Fruit fly (Drosophila melanogaster) Kc167 (cell line): ENCODE results near the gene CG43078.

Experiments
- Myc ChIP-seq: fragments of >200 bp; optimal IDR thresholded peaks from 2 replicates; lab custom pipeline; 2017; ENCODE audit warnings: missing external identifiers
- Sin3A ChIP-seq: fragments of >200 bp; optimal IDR thresholded peaks from 2 replicates; lab custom pipeline; 2018; ENCODE audit warnings: missing external identifiers
- h ChIP-seq: fragments of >200 bp; optimal IDR thresholded peaks from 3 replicates; lab custom pipeline; 2018; ENCODE audit warnings: missing external identifiers
- insv ChIP-seq: fragments of >200 bp; optimal IDR thresholded peaks from 3 replicates; lab custom pipeline; 2018; ENCODE audit warnings: missing external identifiers
- psq ChIP-seq: fragments of >200 bp; optimal IDR thresholded peaks from 2 replicates; lab custom pipeline; 2017; ENCODE audit warnings: missing external identifiers
- ttk ChIP-seq: sonication (Bioruptor generic); optimal IDR thresholded peaks from 2 replicates; lab custom pipeline; 2017; ENCODE audit warnings: missing external identifiers

Gene CG43078

DNA sequence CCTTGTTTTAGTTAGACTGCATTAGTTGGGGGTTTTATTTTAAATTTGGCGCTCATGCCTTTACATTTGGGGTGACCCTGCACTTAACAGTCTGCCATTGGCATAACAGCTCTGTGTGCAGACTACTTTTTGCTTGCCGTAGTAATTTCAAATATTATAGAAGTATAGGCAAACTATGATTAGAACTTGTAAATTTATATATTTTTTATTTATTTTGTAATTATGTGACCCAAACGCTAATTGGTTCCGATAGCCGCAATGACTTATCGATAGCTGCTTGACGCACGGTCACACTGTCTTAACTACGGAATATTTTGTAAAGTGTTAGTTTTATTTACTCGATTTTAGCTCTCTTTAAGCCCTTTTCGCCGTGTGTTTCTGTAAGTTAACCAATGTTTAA is 31.9 kb upstream of the CG43078 start, which contains the start of gene rhea:
Gene rhea, plus strand, starts transcription at position 292 of the 400 bp plus-strand sequence.
- TF ChIP-seq insv (no peak), h (no peak), psq (lab: Kevin White, UChicago) (no peak), Sin3A (lab: Kevin White, UChicago) (no peak), Myc (lab: Kevin White, UChicago) (no peak), ttk (lab: Kevin White, UChicago) (no peak)

DNA sequence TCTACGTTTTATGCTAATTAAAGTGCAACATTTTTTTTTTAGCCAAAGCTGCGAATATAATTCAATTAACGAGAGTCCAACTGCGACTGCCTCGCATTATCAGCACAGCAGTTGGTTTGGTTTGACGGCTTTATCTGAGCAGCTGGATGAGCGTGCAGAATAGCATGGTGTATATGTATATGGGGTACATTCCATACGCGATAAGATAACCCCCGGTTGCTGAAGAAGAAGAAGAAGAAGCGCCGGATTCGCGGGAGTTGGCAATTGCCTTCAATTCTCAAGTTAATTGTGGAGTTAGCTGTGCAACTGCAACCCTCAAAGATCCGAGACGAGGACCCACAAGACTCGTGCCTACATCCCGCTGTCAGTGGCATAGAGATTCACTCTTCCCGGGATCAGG is 31.1 kb upstream of the CG43078 start:
- TF ChIP-seq Sin3A (lab: Kevin White, UChicago) (no peak), psq (lab: Kevin White, UChicago) (no peak), insv (no peak), h (no peak), Myc (lab: Kevin White, UChicago) (no peak), ttk (lab: Kevin White, UChicago) (no peak)

DNA sequence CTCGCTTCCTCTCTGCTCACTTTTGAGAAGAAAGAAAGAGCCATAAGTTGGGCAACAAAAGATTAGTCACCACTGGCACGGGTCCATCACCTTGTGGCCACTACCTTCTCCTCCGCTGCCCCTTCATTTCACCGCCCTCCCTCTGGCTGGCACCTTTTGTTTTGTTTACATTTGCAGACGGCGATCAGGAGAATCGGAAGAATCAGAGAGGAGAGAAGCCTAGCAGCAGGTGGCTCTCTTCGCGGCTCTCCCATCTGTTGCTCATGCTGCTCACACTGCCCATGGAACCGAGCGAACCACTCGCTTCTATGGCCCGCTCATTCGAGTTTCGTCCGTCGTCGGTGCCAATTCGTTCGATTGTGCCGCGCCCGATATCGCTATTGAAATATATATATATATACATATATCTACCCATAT is 30.2 kb upstream of the CG43078 start:
- TF ChIP-seq insv (no peak), h (no peak), ttk (lab: Kevin White, UChicago) (no peak), psq (lab: Kevin White, UChicago) (no peak), Myc (lab: Kevin White, UChicago) (no peak), Sin3A (lab: Kevin White, UChicago) (no peak)

DNA sequence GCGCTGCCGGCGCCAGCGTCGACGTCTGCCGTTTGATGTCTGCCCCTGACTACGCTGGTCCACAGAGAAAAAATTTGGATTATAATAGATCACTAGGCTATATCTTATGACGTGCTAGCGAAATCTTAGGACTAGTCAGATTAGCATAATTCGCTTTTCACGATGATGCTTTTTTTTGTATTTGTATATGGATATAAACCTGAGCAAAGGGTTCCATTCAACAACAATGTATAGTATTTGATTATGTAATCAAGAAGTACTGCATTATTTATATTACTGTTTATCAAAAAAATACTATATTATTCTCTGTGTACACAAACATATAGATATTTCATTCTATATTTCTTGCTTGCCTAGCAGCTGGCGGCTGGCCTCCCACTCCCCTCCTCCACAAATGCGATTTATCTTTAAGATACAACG is 29.5 kb upstream of the CG43078 start:
- TF ChIP-seq ttk (lab: Kevin White, UChicago) (no peak), h (no peak), psq (lab: Kevin White, UChicago) (no peak), insv (no peak), Myc (lab: Kevin White, UChicago) (no peak), Sin3A (lab: Kevin White, UChicago) (no peak)

DNA sequence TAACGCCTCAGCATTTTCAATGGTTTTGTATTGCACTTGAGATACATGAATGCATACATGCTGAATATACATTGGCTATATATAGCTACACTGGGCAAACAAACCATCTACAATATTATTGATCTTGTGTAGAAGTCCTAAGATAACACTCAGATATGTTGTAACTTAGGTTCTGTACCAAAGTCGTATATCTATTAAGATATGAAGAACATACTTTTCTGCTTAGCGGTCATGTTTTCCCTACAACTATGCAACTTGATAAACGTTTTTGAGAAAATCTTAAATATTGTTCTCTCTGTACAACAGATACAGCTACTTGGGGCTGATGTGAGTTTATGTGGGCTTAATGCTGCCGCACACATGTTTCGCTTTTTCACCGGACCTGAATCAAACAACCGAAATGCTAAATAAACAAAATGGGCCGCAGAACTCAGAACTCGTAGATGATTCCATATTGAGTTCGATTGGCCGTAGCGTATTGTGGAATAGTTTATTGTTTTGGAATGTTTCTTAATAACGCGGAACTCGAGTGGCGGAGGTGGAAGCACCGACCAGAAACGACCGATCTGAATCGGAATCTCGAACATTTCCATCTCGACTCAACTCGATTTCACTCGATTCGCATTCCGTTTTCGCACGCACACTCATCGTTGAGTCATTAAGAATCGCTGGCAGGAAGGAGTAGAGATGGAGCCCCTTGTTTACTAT is 27.3 kb upstream of the CG43078 start:
- TF ChIP-seq psq (lab: Kevin White, UChicago) (no peak), Sin3A (lab: Kevin White, UChicago) (no peak), ttk (lab: Kevin White, UChicago) (no peak), Myc (lab: Kevin White, UChicago) (no peak), h (no peak), insv (no peak)

DNA sequence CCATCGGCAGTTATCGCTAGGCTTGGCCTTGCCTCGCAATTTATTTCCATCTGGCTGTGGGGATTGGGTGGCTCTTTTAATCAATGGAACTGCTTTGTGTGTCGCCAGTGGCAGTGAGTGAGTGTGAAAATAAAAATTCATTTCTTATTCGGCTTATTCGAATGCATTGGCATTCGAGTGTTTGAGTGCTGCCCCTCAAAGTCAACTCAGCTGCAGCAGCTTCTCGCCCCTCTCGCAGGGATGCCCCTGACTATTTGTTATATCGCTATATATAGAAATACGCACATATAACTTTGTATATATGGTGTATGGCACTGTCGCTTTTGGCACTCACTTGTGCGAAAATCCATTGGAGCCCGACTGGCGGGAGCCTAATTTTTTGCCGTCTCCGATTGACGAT is 25.8 kb upstream of the CG43078 start:
- no peak for TF ChIP-seq psq (lab: Kevin White, UChicago)
- no peak for TF ChIP-seq ttk (lab: Kevin White, UChicago)
- TF ChIP-seq Sin3A (lab: Kevin White, UChicago) = no peak
- no peak for TF ChIP-seq Myc (lab: Kevin White, UChicago)

DNA sequence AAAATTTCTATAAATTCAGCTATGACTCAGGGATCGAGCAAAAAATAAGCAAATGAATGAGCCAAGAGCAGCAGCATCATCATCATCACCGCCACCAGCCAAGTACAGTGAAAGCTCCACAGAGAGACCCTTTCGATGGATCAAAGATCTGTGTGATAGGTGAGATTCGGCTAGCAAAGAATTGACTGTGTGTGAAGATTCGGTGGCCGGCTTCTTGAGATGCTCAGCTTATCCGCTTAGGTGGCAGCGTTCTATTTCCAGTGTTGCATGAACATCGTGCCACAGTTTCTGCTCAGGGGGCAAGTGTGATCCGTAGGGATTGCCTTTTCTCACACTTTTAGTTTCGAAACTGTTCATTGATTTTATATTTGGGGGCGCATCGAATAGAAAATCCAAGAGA is 23.5 kb upstream of the CG43078 start:
- TF ChIP-seq Sin3A (lab: Kevin White, UChicago) = no peak
- no peak for TF ChIP-seq psq (lab: Kevin White, UChicago)
- no peak for TF ChIP-seq h
- TF ChIP-seq Myc (lab: Kevin White, UChicago) = no peak
- no peak for TF ChIP-seq ttk (lab: Kevin White, UChicago)
- no peak for TF ChIP-seq insv

DNA sequence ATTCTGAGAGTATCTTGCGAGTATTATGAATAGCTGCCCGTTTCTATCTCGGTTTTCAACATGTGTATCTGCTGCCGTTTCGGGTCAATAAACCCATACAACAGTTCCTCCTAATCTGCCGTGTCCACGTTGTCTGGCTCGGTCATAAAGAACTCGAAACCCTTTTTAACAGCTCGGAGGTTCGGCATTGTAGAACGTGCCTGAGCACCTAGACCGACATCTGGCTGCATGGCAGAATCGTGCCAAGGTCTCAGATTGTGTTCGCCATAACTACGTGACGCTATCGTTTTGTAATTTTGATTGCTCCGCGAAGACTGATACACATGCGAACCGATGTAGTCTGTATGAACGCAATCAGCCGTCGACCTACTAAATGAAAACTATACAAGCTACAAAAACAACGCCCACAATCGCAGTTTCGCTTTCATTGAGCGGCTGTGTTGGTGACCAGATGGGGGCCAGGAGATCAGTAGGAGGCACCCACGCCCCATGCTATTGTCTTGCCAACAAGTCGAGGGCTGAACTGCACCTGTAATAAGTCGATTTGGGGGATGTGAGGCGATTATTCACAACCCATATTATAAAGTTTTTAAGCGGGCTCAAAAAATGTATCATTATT is 22.5 kb upstream of the CG43078 start:
- TF ChIP-seq ttk (lab: Kevin White, UChicago) (no peak), Myc (lab: Kevin White, UChicago) (no peak), h (no peak), Sin3A (lab: Kevin White, UChicago) (no peak), psq (lab: Kevin White, UChicago) (no peak), insv (no peak)

DNA sequence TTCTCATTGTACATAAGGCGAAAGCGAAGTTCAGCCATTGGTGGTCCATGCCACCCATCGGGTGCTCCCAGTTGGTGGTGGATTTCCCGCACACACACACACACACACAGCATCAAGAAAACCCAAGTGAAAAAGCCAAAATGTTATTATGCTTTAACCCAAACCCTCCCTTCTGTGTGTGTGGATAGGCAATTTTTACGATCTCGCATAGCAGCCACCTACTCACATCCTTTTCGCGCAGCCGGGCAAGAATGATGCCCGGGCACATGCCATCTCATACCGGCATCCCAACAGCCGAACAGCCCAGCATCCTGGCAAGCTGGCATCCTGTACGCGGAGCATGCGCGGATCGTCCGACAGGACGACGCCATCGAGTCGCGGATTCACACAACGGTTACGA is 19.6 kb upstream of the CG43078 start:
- TF ChIP-seq ttk (lab: Kevin White, UChicago) (no peak), insv (no peak), Sin3A (lab: Kevin White, UChicago) (no peak), psq (lab: Kevin White, UChicago) (no peak), Myc (lab: Kevin White, UChicago) (no peak), h (no peak)

DNA sequence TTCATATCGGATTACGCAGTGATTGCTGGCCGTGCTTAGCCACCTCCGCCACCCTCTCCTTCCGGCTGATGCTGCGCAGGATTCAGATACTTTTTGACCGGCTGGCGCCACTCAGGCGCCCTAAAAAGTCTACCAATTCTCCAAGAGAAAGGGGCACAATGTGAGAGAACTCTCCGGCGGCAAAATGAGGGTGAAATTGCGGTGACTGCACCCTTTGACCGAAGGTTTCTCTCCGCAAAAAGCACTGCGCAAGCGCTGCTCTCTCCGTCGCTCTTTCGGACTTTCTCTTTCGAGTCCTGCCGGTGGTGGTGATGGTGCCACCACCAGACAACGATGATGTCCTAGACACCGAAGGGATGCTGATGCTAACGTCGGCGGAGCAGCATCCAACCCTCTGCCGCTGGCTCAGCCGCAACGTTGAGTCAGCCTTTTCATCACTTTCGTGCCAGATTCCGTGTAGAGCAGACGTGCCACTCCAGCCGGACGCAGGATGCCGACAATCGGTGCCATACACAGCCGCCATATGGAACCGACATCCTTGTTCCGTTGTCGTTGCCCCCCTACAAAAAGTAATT is 16.8 kb upstream of the CG43078 start:
- TF ChIP-seq Sin3A (lab: Kevin White, UChicago) = no peak
- no peak for TF ChIP-seq ttk (lab: Kevin White, UChicago)
- no peak for TF ChIP-seq insv
- TF ChIP-seq Myc (lab: Kevin White, UChicago) = no peak
- no peak for TF ChIP-seq h
- TF ChIP-seq psq (lab: Kevin White, UChicago) = no peak

DNA sequence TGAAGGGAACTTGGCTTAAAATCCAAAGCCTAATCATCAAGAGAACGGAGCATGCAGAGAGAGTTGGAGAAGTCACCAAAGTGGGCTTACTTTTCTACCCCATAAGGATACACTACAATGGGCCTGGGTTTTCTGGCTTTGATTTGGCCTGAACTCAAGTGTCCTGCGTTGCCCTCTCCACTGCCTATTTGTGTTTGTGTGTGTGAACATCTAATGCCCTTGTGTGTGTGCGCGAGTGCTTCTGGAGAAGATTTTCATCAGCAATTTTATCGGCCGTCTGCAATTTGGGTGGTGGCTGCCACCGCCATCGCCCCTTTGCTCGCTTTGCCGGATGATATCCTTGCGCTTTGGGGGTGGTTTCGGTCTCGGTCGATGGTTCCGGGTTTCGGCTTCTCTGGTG is 16.0 kb upstream of the CG43078 start:
- TF ChIP-seq ttk (lab: Kevin White, UChicago) = no peak
- no peak for TF ChIP-seq Sin3A (lab: Kevin White, UChicago)
- no peak for TF ChIP-seq insv
- no peak for TF ChIP-seq Myc (lab: Kevin White, UChicago)
- no peak for TF ChIP-seq h

DNA sequence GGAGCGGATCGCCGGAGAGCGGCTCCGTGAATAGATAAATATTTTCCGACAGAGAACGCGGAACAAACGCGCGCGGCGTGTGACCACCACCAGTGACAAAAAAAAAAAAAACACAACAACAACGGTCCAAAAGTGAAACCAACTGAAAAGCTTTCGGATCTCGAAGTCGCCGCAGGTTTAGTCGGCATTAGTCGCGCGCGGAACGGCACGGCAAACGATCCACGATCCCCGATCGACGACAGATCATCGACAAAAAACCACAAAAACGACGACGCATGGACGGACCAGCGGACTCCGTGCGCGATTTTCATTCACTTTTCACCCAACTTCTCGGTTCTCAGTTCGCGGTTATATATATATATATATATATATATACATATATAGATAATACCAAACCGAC is 1.9 kb downstream of the CG43078 start:
- TF ChIP-seq insv (no peak), Sin3A (lab: Kevin White, UChicago) (no peak), psq (lab: Kevin White, UChicago) (no peak)
